Fruit fly (Drosophila melanogaster) whole organism, wandering third instar larva: ENCODE data around the gene CG4962.

Source experiments
- Abd-B ChIP-seq: fragments of >200 bp; optimal IDR thresholded peaks from 2 replicates; lab custom pipeline; 2017; ENCODE audit warnings: missing biosample characterization, missing genetic modification characterization
- HLH106 ChIP-seq: fragments of 200-800 bp; optimal IDR thresholded peaks from 3 replicates; lab custom pipeline; 2019; ENCODE audit warnings: missing biosample characterization, mild to moderate bottlenecking, missing genetic modification characterization, moderate library complexity
- Hr83 ChIP-seq: fragments of 200-300 bp; sonication (Bioruptor generic); optimal IDR thresholded peaks from 2 replicates; lab custom pipeline; 2016; ENCODE audit warnings: missing biosample characterization, mild to moderate bottlenecking, missing genetic modification characterization, moderate library complexity; ENCODE audit not compliant: poor library complexity, severe bottlenecking
- fru ChIP-seq: fragments of 200-800 bp; sonication (Bioruptor generic); optimal IDR thresholded peaks from 3 replicates; lab custom pipeline; 2016; ENCODE audit warnings: missing biosample characterization, mild to moderate bottlenecking, missing genetic modification characterization

DNA sequence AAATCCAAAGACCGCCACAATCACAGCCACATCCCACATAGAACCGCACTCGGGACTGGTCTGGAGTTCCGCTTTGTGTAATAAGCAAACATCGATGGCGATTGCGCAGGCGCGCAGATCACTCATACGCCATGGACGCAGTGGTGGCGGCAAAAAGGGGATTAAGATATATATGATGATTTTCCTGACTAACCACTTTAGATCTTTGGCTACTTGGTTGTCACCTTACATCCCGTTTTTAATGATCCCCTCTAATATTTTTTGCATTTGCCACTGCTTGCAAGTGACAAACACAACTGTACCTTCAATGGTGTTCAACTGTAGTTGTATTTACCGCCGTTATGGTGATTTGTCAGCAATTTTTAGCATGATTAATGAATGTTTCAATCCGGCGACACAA is 14.6 kb upstream of the CG4962 start:
- TF ChIP-seq fru (GFP tag; lab: Kevin White, UChicago): no peak
- TF ChIP-seq Hr83 (GFP tag; lab: Kevin White, UChicago): no peak
- TF ChIP-seq HLH106 (tag; lab: Kevin White, UChicago): no peak
- no peak for TF ChIP-seq Abd-B (GFP tag; lab: Kevin White, UChicago)
